Worm (Caenorhabditis elegans) whole organism, young adult: Measurements from ENCODE around the gene srlf-10.

Experiments used
- B0019.2 ChIP-seq: fragments of 200-800 bp; sonication (Bioruptor generic); conservative IDR thresholded peaks from 2 replicates; pipeline ENCODE4 v1.3.6; 2022; ENCODE audit warnings: missing genetic modification reagents, missing genetic modification characterization, missing compliant biosample characterization
- B0035.1 ChIP-seq: sonication (generic microtip); optimal IDR thresholded peaks from 2 replicates; lab custom pipeline; 2016; ENCODE audit warnings: missing genetic modification characterization, mild to moderate bottlenecking, missing compliant biosample characterization, missing genotype, missing genetic modification reagents
- D2030.7 ChIP-seq: fragments of 200-800 bp; sonication (Bioruptor generic); IDR thresholded peaks from 2 replicates; pipeline ENCODE4 v1.3.6; 2022; ENCODE audit warnings: missing genetic modification reagents, missing genetic modification characterization, missing compliant biosample characterization
- F33H1.4 ChIP-seq: fragments of 200-800 bp; sonication (Bioruptor generic); IDR thresholded peaks from 2 replicates; pipeline ENCODE4 v1.3.6; 2022; ENCODE audit warnings: missing genetic modification reagents, missing genetic modification characterization, missing compliant biosample characterization
- F39B2.1 ChIP-seq: fragments of 200-800 bp; sonication (Bioruptor generic); IDR thresholded peaks from 2 replicates; pipeline ENCODE4 v1.3.6; 2022; ENCODE audit warnings: missing genetic modification reagents, missing genetic modification characterization, missing compliant biosample characterization
- F52B5.7 ChIP-seq: sonication (generic microtip); optimal IDR thresholded peaks from 2 replicates; lab custom pipeline; 2016; ENCODE audit warnings: mild to moderate bottlenecking, missing genetic modification characterization, missing compliant biosample characterization
- F57A8.1 ChIP-seq: fragments of 200-800 bp; sonication (Bioruptor generic); optimal IDR thresholded peaks from 2 replicates; lab custom pipeline; 2018; ENCODE audit warnings: mild to moderate bottlenecking, missing genetic modification characterization, moderate library complexity, missing compliant biosample characterization
- Y53F4B.3 ChIP-seq: fragments of 200-800 bp; sonication (Bioruptor generic); IDR thresholded peaks from 2 replicates; pipeline ENCODE4 v1.3.6; 2022; ENCODE audit warnings: missing genetic modification reagents, missing genetic modification characterization, missing compliant biosample characterization
- Y67H2A.10 ChIP-seq: fragments of 200-800 bp; sonication (Bioruptor generic); conservative IDR thresholded peaks from 2 replicates; pipeline ENCODE4 v1.3.6; 2022; ENCODE audit warnings: missing genetic modification reagents, missing genetic modification characterization, missing compliant biosample characterization
- Y95B8A.8 ChIP-seq: fragments of 200-800 bp; sonication (Bioruptor generic); IDR thresholded peaks from 2 replicates; pipeline ENCODE4 v1.3.6; 2022; ENCODE audit warnings: missing genetic modification reagents, missing genetic modification characterization, missing compliant biosample characterization
- akir-1 ChIP-seq: fragments of 200-800 bp; sonication (Bioruptor generic); optimal IDR thresholded peaks from 2 replicates; lab custom pipeline; 2018; ENCODE audit warnings: mild to moderate bottlenecking, missing genetic modification characterization, moderate library complexity, missing compliant biosample characterization
- aptf-3 ChIP-seq: fragments of 200-800 bp; sonication (Bioruptor generic); IDR thresholded peaks from 2 replicates; pipeline ENCODE4 v1.3.6; 2022; ENCODE audit warnings: missing genetic modification characterization, missing compliant biosample characterization
- attf-6 ChIP-seq: fragments of 200-800 bp; sonication (Bioruptor generic); IDR thresholded peaks from 2 replicates; pipeline ENCODE4 v1.3.6; 2022; ENCODE audit warnings: missing genetic modification reagents, missing genetic modification characterization, missing compliant biosample characterization
- bed-1 ChIP-seq: fragments of 200-800 bp; sonication (Bioruptor generic); IDR thresholded peaks from 2 replicates; pipeline ENCODE4 v1.3.6; 2022; ENCODE audit warnings: missing genetic modification reagents, missing genetic modification characterization, missing compliant biosample characterization
- cebp-2 ChIP-seq: fragments of 200-800 bp; sonication (Bioruptor generic); IDR thresholded peaks from 2 replicates; pipeline ENCODE4 v1.3.6; 2022; ENCODE audit warnings: missing genetic modification characterization, missing compliant biosample characterization
- ceh-27 ChIP-seq: fragments of 200-800 bp; sonication (Bioruptor generic); optimal IDR thresholded peaks from 2 replicates; lab custom pipeline; 2018; ENCODE audit warnings: mild to moderate bottlenecking, missing genetic modification characterization, moderate library complexity, missing compliant biosample characterization
- ceh-40 ChIP-seq: fragments of 200-800 bp; sonication (Bioruptor generic); IDR thresholded peaks from 2 replicates; pipeline ENCODE4 v1.3.6; 2022; ENCODE audit warnings: missing genetic modification characterization, missing compliant biosample characterization
- chd-7 ChIP-seq: sonication (generic microtip); optimal IDR thresholded peaks from 2 replicates; lab custom pipeline; 2016; ENCODE audit warnings: mild to moderate bottlenecking, missing genetic modification characterization, moderate library complexity, missing compliant biosample characterization
- dox-1 ChIP-seq: fragments of 200-800 bp; sonication (Bioruptor generic); IDR thresholded peaks from 2 replicates; pipeline ENCODE4 v1.3.6; 2022; ENCODE audit warnings: missing genetic modification reagents, missing genetic modification characterization, missing compliant biosample characterization
- egl-18 ChIP-seq: fragments of 200-800 bp; sonication (Bioruptor generic); IDR thresholded peaks from 2 replicates; pipeline ENCODE4 v1.3.6; 2022; ENCODE audit warnings: missing genetic modification reagents, missing genetic modification characterization, missing compliant biosample characterization
- egrh-3 ChIP-seq: fragments of 200-800 bp; sonication (Bioruptor generic); IDR thresholded peaks from 2 replicates; pipeline ENCODE4 v1.3.6; 2022; ENCODE audit warnings: missing genetic modification reagents, missing genetic modification characterization, missing compliant biosample characterization
- ekl-4 ChIP-seq: fragments of 200-800 bp; sonication (Bioruptor generic); IDR thresholded peaks from 2 replicates; pipeline ENCODE4 v1.3.6; 2022; ENCODE audit warnings: missing genetic modification reagents, missing genetic modification characterization, missing compliant biosample characterization
- fkh-3 ChIP-seq: sonication (generic microtip); optimal IDR thresholded peaks from 2 replicates; lab custom pipeline; 2016; ENCODE audit warnings: mild to moderate bottlenecking, missing genetic modification characterization, missing compliant biosample characterization
- him-1 ChIP-seq: sonication (generic microtip); optimal IDR thresholded peaks from 2 replicates; lab custom pipeline; 2016; ENCODE audit warnings: missing genotype, missing genetic modification reagents, missing genetic modification characterization, missing compliant biosample characterization
- hmg-1.2 ChIP-seq: fragments of 200-800 bp; sonication (Bioruptor generic); IDR thresholded peaks from 2 replicates; pipeline ENCODE4 v1.3.6; 2022; ENCODE audit warnings: missing genetic modification reagents, missing genetic modification characterization, missing compliant biosample characterization
- hmg-20 ChIP-seq: fragments of 200-800 bp; sonication (Bioruptor generic); IDR thresholded peaks from 2 replicates; pipeline ENCODE4 v1.3.6; 2022; ENCODE audit warnings: missing genetic modification reagents, missing genetic modification characterization, missing compliant biosample characterization
- hsf-1 ChIP-seq: fragments of 200-800 bp; sonication (Bioruptor generic); IDR thresholded peaks from 2 replicates; pipeline ENCODE4 v1.3.6; 2022; ENCODE audit warnings: missing genetic modification reagents, missing genetic modification characterization, missing compliant biosample characterization
- let-526 ChIP-seq: fragments of 200-800 bp; sonication (Bioruptor generic); IDR thresholded peaks from 2 replicates; pipeline ENCODE4 v1.3.6; 2022; ENCODE audit warnings: missing genetic modification reagents, missing genetic modification characterization, missing compliant biosample characterization
- lin-35 ChIP-seq, 3 experiments: fragments of 150-350 bp in 2 of 3; sonication (generic microtip) in 1 of 3; optimal IDR thresholded peaks; 2 replicates each; lab custom pipeline; 2014 to 2018; ENCODE audit warnings: missing biosample characterization in 3 of 3, missing genetic modification characterization in 3 of 3, missing genetic modification reagents in 3 of 3
- lin-54 ChIP-seq: fragments of 200-800 bp; sonication (Bioruptor generic); optimal IDR thresholded peaks from 2 replicates; lab custom pipeline; 2018; ENCODE audit warnings: mild to moderate bottlenecking, missing genetic modification characterization, missing compliant biosample characterization
- lsy-27 ChIP-seq: sonication (generic microtip); optimal IDR thresholded peaks from 2 replicates; lab custom pipeline; 2017; ENCODE audit warnings: missing genetic modification characterization, mild to moderate bottlenecking, missing compliant biosample characterization, antibody characterized with exemption, missing genotype, borderline replicate concordance; ENCODE audit not compliant: insufficient read depth
- madf-3 ChIP-seq: fragments of 200-800 bp; sonication (Bioruptor generic); IDR thresholded peaks from 2 replicates; pipeline ENCODE4 v1.3.6; 2022; ENCODE audit warnings: missing genetic modification reagents, missing genetic modification characterization, missing compliant biosample characterization
- madf-6 ChIP-seq: fragments of 200-800 bp; sonication (Bioruptor generic); IDR thresholded peaks from 2 replicates; pipeline ENCODE4 v1.3.6; 2022; ENCODE audit warnings: missing genetic modification reagents, missing genetic modification characterization, missing compliant biosample characterization
- mcd-1 ChIP-seq: fragments of 200-800 bp; sonication (Bioruptor generic); IDR thresholded peaks from 2 replicates; pipeline ENCODE4 v1.3.6; 2022; ENCODE audit warnings: missing genetic modification reagents, missing genetic modification characterization, missing compliant biosample characterization
- nfyb-1 ChIP-seq: fragments of 200-800 bp; sonication (Bioruptor generic); IDR thresholded peaks from 2 replicates; pipeline ENCODE4 v1.3.6; 2022; ENCODE audit warnings: missing genetic modification reagents, missing genetic modification characterization, missing compliant biosample characterization
- nhr-90 ChIP-seq: sonication (generic microtip); optimal IDR thresholded peaks from 2 replicates; lab custom pipeline; 2016; ENCODE audit warnings: missing genotype, mild to moderate bottlenecking, missing genetic modification characterization, missing compliant biosample characterization
- pbrm-1 ChIP-seq: fragments of 200-800 bp; sonication (Bioruptor generic); IDR thresholded peaks from 2 replicates; pipeline ENCODE4 v1.3.6; 2022; ENCODE audit warnings: missing genetic modification reagents, missing genetic modification characterization, missing compliant biosample characterization
- rcor-1 ChIP-seq: fragments of 200-800 bp; sonication (Bioruptor generic); IDR thresholded peaks from 2 replicates; pipeline ENCODE4 v1.3.6; 2022; ENCODE audit warnings: missing genetic modification reagents, missing genetic modification characterization, missing compliant biosample characterization
- sdz-38 ChIP-seq: sonication (generic microtip); optimal IDR thresholded peaks from 2 replicates; lab custom pipeline; 2016; ENCODE audit warnings: missing genotype, missing genetic modification characterization, missing compliant biosample characterization
- snpc-1.1 ChIP-seq: sonication (generic microtip); optimal IDR thresholded peaks from 2 replicates; lab custom pipeline; 2017; ENCODE audit warnings: missing genetic modification characterization, mild to moderate bottlenecking, missing compliant biosample characterization, antibody characterized with exemption, moderate library complexity, missing genotype, missing genetic modification reagents; ENCODE audit not compliant: insufficient read depth
- tbx-9 ChIP-seq: sonication (generic microtip); optimal IDR thresholded peaks from 2 replicates; lab custom pipeline; 2016; ENCODE audit warnings: borderline replicate concordance, missing genetic modification characterization, inconsistent platforms, missing compliant biosample characterization
- xnd-1 ChIP-seq: sonication (generic microtip); optimal IDR thresholded peaks from 2 replicates; lab custom pipeline; 2016; ENCODE audit warnings: missing genotype, missing genetic modification reagents, missing genetic modification characterization, missing compliant biosample characterization

The srlf-10 gene

DNA sequence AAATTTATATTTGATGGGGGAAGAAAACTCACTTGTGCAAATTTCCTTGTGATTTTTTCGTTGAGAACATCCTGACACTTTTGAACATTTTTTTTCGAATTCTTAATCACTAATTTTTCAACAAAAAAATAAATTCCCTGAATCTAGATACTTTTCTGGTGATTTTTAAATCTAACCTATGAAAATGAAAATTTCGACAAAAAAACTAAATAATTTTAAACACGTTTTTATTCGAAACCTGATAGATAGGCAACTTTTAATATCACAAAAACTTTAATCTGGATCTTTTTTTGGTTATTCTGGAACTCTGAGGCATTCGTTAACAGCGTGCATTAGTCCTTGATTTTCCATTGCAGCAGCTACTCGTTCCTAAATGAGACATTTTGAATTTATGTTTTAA is 34.8 kb downstream of the srlf-10 start, which contains the start of gene F45G2.9:
F45G2.9 (minus strand) TSS at position 101 of the 400 bp plus-strand sequence.
- TF ChIP-seq tbx-9 (no peak), lsy-27 (tag; lab: Kevin White, UChicago) (no peak), B0035.1 (tag; lab: Kevin White, UChicago) (no peak), xnd-1 (tag; lab: Kevin White, UChicago) (no peak), akir-1 (GFP tag; lab: Kevin White, UChicago) (no peak), him-1 (tag; lab: Kevin White, UChicago) (no peak), hmg-1.2 (GFP tag; lab: Robert Waterston, UW) (no peak), F52B5.7 (tag; lab: Kevin White, UChicago) (no peak), sdz-38 (tag; lab: Kevin White, UChicago) (no peak), nhr-90 (tag; lab: Kevin White, UChicago) (no peak), snpc-1.1 (tag; lab: Kevin White, UChicago) (no peak), chd-7 (no peak), ceh-27 (GFP tag; lab: Kevin White, UChicago) (no peak), F57A8.1 (GFP tag; lab: Kevin White, UChicago) (no peak)

ce11 chrIII:13439415-13439814 is 37.4 kb downstream of the srlf-10 start, which contains the start of gene ciao-2B:
Gene ciao-2B, minus strand, starts transcription at chrIII:13439544.
- TF ChIP-seq egl-18 (GFP tag; lab: Robert Waterston, UW) (no peak), tbx-9 (no peak), lin-35 (GFP tag; optimal IDR thresholded peaks at IDR 0.05; lab: Kevin White, UChicago) (peak in 1 of 3 experiments; percentile 64), attf-6 (GFP tag; lab: Robert Waterston, UW) (no peak), hmg-20 (GFP tag; lab: Robert Waterston, UW) (no peak), lin-54 (GFP tag; lab: Kevin White, UChicago) (peak; percentile 39), bed-1 (GFP tag; lab: Robert Waterston, UW) (no peak), hsf-1 (GFP tag; lab: Robert Waterston, UW) (0 out of 2 replicates have a peak, but pooled peaks have one; percentile 11), fkh-3 (no peak)
- TF ChIP-seq, all 124 proteins: peak for 3

ce11 chrIII:13446865-13447264 is 44.9 kb downstream of the srlf-10 start:
- TF ChIP-seq hsf-1 (GFP tag; lab: Robert Waterston, UW), result peak; percentile 91

- peak; percentile 32; the same call in 1 of the 2 replicates for TF ChIP-seq mcd-1 (GFP tag; lab: Robert Waterston, UW)
- TF ChIP-seq cebp-2 (GFP tag; lab: Robert Waterston, UW), result peak; percentile 18; the same call in 1 of the 2 replicates
- 0 out of 2 replicates have a peak, but pooled peaks have one; percentile 45 for TF ChIP-seq bed-1 (GFP tag; lab: Robert Waterston, UW)
- TF ChIP-seq attf-6 (GFP tag; lab: Robert Waterston, UW), result peak; percentile 81
- TF ChIP-seq madf-3 (GFP tag; lab: Robert Waterston, UW), result 0 out of 2 replicates have a peak, but pooled peaks have one; percentile 7
- TF ChIP-seq let-526 (GFP tag; lab: Robert Waterston, UW), result peak; percentile 29; the same call in 1 of the 2 replicates
- peak; percentile 40; the same call in 1 of the 2 replicates for TF ChIP-seq F33H1.4
- TF ChIP-seq Y53F4B.3 (GFP tag; lab: Robert Waterston, UW), result peak; percentile 81
- TF ChIP-seq hmg-1.2 (GFP tag; lab: Robert Waterston, UW), result 0 out of 2 replicates have a peak, but pooled peaks have one; percentile 12
- peak; percentile 47; the same call in 1 of the 2 replicates for TF ChIP-seq Y95B8A.8 (GFP tag; lab: Robert Waterston, UW)
- peak; percentile 99 for TF ChIP-seq dox-1 (GFP tag; lab: Robert Waterston, UW)
- TF ChIP-seq rcor-1 (GFP tag; lab: Robert Waterston, UW), result peak; percentile 92
- TF ChIP-seq hsf-1 (GFP tag; lab: Robert Waterston, UW), result peak; percentile 99
- TF ChIP-seq Y67H2A.10 (GFP tag; lab: Robert Waterston, UW), result peak; percentile 65; the same call in 1 of the 2 replicates
- TF ChIP-seq B0019.2, result peak; percentile 66; the same call in 1 of the 2 replicates
- TF ChIP-seq ceh-40 (GFP tag; lab: Robert Waterston, UW), result peak; percentile 93
- peak; percentile 69 for TF ChIP-seq egrh-3 (GFP tag; lab: Robert Waterston, UW)
- peak; percentile 86 for TF ChIP-seq F39B2.1 (GFP tag; lab: Robert Waterston, UW)
- TF ChIP-seq madf-6 (GFP tag; lab: Robert Waterston, UW), result peak; percentile 65
- peak; percentile 87 for TF ChIP-seq nfyb-1 (GFP tag; lab: Robert Waterston, UW)
- TF ChIP-seq aptf-3, result peak; percentile 96
- peak; percentile 90 for TF ChIP-seq pbrm-1 (GFP tag; lab: Robert Waterston, UW)
- peak; percentile 58 for TF ChIP-seq D2030.7 (GFP tag; lab: Robert Waterston, UW)
- peak; percentile 87 for TF ChIP-seq ekl-4 (GFP tag; lab: Robert Waterston, UW)
Observed at ce11 chrIII:13447439-13447838, 45.4 kb downstream of the srlf-10 start.
